Worm (Caenorhabditis elegans) whole organism, young adult: ENCODE measurements around the gene mbk-2.

Experiments
- F49E8.2 ChIP-seq: sonication (generic microtip); optimal IDR thresholded peaks from 3 replicates; lab custom pipeline; 2017; ENCODE audit warnings: missing genetic modification characterization, mild to moderate bottlenecking, missing compliant biosample characterization, antibody characterized with exemption, moderate library complexity; ENCODE audit not compliant: insufficient read depth
- cebp-2 ChIP-seq: fragments of 200-800 bp; sonication (Bioruptor generic); IDR thresholded peaks from 2 replicates; pipeline ENCODE4 v1.3.6; 2022; ENCODE audit warnings: missing genetic modification characterization, missing compliant biosample characterization
- rcor-1 ChIP-seq: fragments of 200-800 bp; sonication (Bioruptor generic); IDR thresholded peaks from 2 replicates; pipeline ENCODE4 v1.3.6; 2022; ENCODE audit warnings: missing genetic modification reagents, missing genetic modification characterization, missing compliant biosample characterization
- rpc-1 ChIP-seq, 2 experiments: fragments of 150-350 bp in 1 of 2; sonication (generic microtip) in 1 of 2; optimal IDR thresholded peaks; 2 replicates each; lab custom pipeline; 2014 to 2018; ENCODE audit warnings: missing biosample characterization in 1 of 2, missing genetic modification characterization in 1 of 2, missing genetic modification reagents in 1 of 2, missing genotype in 1 of 2
- sptf-2 ChIP-seq: fragments of 200-800 bp; sonication (Bioruptor generic); optimal IDR thresholded peaks from 2 replicates; lab custom pipeline; 2018; ENCODE audit warnings: mild to moderate bottlenecking, missing genetic modification characterization, missing compliant biosample characterization
- ztf-26 ChIP-seq: sonication (generic microtip); optimal IDR thresholded peaks from 2 replicates; lab custom pipeline; 2017; ENCODE audit warnings: missing genetic modification characterization, missing compliant biosample characterization

ce11 chrIV:13008405-13009208 lies at the start of gene mbk-2:
- TF ChIP-seq ztf-26 (no peak), cebp-2 (GFP tag; lab: Robert Waterston, UW) (no peak), sptf-2 (GFP tag; lab: Kevin White, UChicago) (no peak), rpc-1 (optimal IDR thresholded peaks at IDR 0.05; lab: Kevin White, UChicago) (no peak), rpc-1 (tag; optimal IDR thresholded peaks at IDR 0.05; lab: Kevin White, UChicago) (no peak), F49E8.2 (tag; lab: Kevin White, UChicago) (no peak), rcor-1 (GFP tag; lab: Robert Waterston, UW) (no peak)
